Fruit fly (Drosophila melanogaster) whole organism, prepupa: ENCODE data around the gene CG13288.

Experiments
- CG6163 ChIP-seq: fragments of 200-800 bp; sonication (Bioruptor generic); IDR thresholded peaks from 3 replicates; pipeline ENCODE4 v1.3.6; 2022; ENCODE audit warnings: missing biosample characterization, missing genetic modification characterization
- CG8319 ChIP-seq: fragments of 200-800 bp; sonication (Bioruptor generic); optimal IDR thresholded peaks from 3 replicates; lab custom pipeline; 2016; ENCODE audit warnings: missing biosample characterization, missing genetic modification characterization
- Gug ChIP-seq: fragments of 200-800 bp; sonication (Bioruptor generic); IDR thresholded peaks from 2 replicates; pipeline ENCODE4 v1.3.6; 2022; ENCODE audit warnings: missing biosample characterization, missing genetic modification characterization
- Hr38 ChIP-seq: sonication (Bioruptor generic); optimal IDR thresholded peaks from 2 replicates; lab custom pipeline; 2016; ENCODE audit warnings: missing biosample characterization, missing genetic modification characterization
- OdsH ChIP-seq: fragments of 200-800 bp; sonication (Bioruptor generic); optimal IDR thresholded peaks from 3 replicates; lab custom pipeline; 2016; ENCODE audit warnings: missing biosample characterization, missing genetic modification characterization
- Smox ChIP-seq: fragments of 200-800 bp; sonication (Bioruptor generic); optimal IDR thresholded peaks from 3 replicates; lab custom pipeline; 2016; ENCODE audit warnings: missing biosample characterization, missing genetic modification characterization
- Sox14 ChIP-seq: fragments of 200-800 bp; sonication (Bioruptor generic); optimal IDR thresholded peaks from 3 replicates; lab custom pipeline; 2016; ENCODE audit warnings: missing biosample characterization, missing genetic modification characterization
- eg ChIP-seq: fragments of 200-800 bp; sonication (Bioruptor generic); IDR thresholded peaks from 3 replicates; pipeline ENCODE4 v1.3.6; 2022; ENCODE audit warnings: missing biosample characterization, missing genetic modification characterization
- pdm3 ChIP-seq: fragments of 200-800 bp; sonication (Bioruptor generic); optimal IDR thresholded peaks from 3 replicates; lab custom pipeline; 2016; ENCODE audit warnings: missing biosample characterization, missing genetic modification characterization

DNA sequence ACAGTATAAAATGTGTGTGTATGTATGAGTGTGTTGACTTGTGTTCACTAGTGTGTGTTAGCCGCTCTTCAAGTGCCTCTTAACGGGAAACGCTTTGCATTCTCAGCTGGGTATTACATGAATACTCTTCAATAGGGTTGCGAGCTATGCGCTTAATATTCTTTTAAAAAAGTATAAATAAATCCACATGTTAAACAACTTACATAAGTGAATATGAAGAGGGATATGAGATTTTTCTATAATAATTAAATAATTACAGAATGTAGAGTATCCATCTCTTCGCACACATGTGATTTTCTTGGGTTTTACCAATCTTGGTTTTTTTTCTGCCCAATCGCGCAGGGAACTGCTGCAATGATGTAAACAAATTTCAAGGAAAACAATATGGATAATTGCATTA lies 38.4 kb downstream of the CG13288 start:
- peak; percentile 79; the same call in 2 of the 3 replicates for TF ChIP-seq CG6163
- no peak for TF ChIP-seq CG8319 (GFP tag; lab: Kevin White, UChicago)
- peak; percentile 1 for TF ChIP-seq Sox14
- TF ChIP-seq Hr38 (GFP tag; lab: Kevin White, UChicago): no peak
- peak; percentile 32; the same call in 1 of the 2 replicates for TF ChIP-seq Gug (GFP tag; lab: Robert Waterston, UW)
- peak; percentile 33 for TF ChIP-seq OdsH (GFP tag; lab: Kevin White, UChicago)
- peak; percentile 56; the same call in 2 of the 3 replicates for TF ChIP-seq eg (GFP tag; lab: Robert Waterston, UW)
- TF ChIP-seq pdm3: no peak
- TF ChIP-seq Smox (GFP tag; lab: Kevin White, UChicago): no peak
